Worm (Caenorhabditis elegans): ENCODE data around the gene ZK593.3.

ZK593.3 gene

ce11 chrIV:10915388-10915787 lies at the start of gene ZK593.3:
Gene ZK593.3, plus strand, starts transcription at chrIV:10915688.
- TF ChIP-seq ceh-13 (GFP tag; optimal IDR thresholded peaks at IDR 0.05) = no peak
- TF ChIP-seq ets-7 (tag; optimal IDR thresholded peaks at IDR 0.05) = no peak
- TF ChIP-seq hmbx-1 (tag; optimal IDR thresholded peaks at IDR 0.05) = no peak
- TF ChIP-seq hmg-4 (GFP tag; optimal IDR thresholded peaks at IDR 0.05) = no peak
- no peak for TF ChIP-seq F13C5.2 (tag; optimal IDR thresholded peaks at IDR 0.05)

ce11 chrIV:10867370-10868146 lies 47.9 kb upstream of the ZK593.3 start:
- TF ChIP-seq ets-7 (tag; optimal IDR thresholded peaks at IDR 0.05) (no peak), tbx-11 (GFP tag; IDR thresholded peaks at IDR 0.05) (no peak), hmbx-1 (tag; optimal IDR thresholded peaks at IDR 0.05) (no peak), hnd-1 (tag; optimal IDR thresholded peaks at IDR 0.05) (no peak), sea-1 (GFP tag; conservative IDR thresholded peaks at IDR 0.05) (no peak), scrt-1 (GFP tag; IDR thresholded peaks at IDR 0.05) (no peak), aly-1 (tag; optimal IDR thresholded peaks at IDR 0.05) (no peak)

ce11 chrIV:10868629-10869251 lies 46.7 kb upstream of the ZK593.3 start, which contains the start of gene F13E9.11:
Gene F13E9.11, minus strand, starts transcription at chrIV:10869135.
- TF ChIP-seq ceh-13 (GFP tag; optimal IDR thresholded peaks at IDR 0.05) = no peak
- TF ChIP-seq hmg-4 (GFP tag; optimal IDR thresholded peaks at IDR 0.05) = peak; percentile 10
- no peak for TF ChIP-seq F13C5.2 (tag; optimal IDR thresholded peaks at IDR 0.05)
- TF ChIP-seq ets-7 (tag; optimal IDR thresholded peaks at IDR 0.05) = peak; percentile 51
- TF ChIP-seq hnd-1 (tag; optimal IDR thresholded peaks at IDR 0.05) = no peak
- no peak for TF ChIP-seq aly-1 (tag; optimal IDR thresholded peaks at IDR 0.05)
- TF ChIP-seq tbx-11 (GFP tag; IDR thresholded peaks at IDR 0.05) = 0 out of 2 replicates have a peak, but pooled peaks have one; percentile 48
- TF ChIP-seq ceh-36 (tag; optimal IDR thresholded peaks at IDR 0.05) = no peak

- TF ChIP-seq flt-1 (GFP tag; IDR thresholded peaks at IDR 0.05) (0 out of 2 replicates have a peak, but pooled peaks have one; percentile 43), B0310.2 (tag; optimal IDR thresholded peaks at IDR 0.05) (no peak), aly-1 (tag; optimal IDR thresholded peaks at IDR 0.05) (no peak), hmg-4 (GFP tag; optimal IDR thresholded peaks at IDR 0.05) (peak; percentile 21)
These were observed 45.8 kb upstream of the ZK593.3 start for ce11 chrIV:10869642-10870041.

- TF ChIP-seq tbx-11 (GFP tag; IDR thresholded peaks at IDR 0.05) (no peak), ceh-36 (tag; optimal IDR thresholded peaks at IDR 0.05) (no peak), scrt-1 (GFP tag; IDR thresholded peaks at IDR 0.05) (no peak), pes-1 (GFP tag; IDR thresholded peaks at IDR 0.05) (no peak), ama-1 (optimal IDR thresholded peaks at IDR 0.05) (no peak), hnd-1 (tag; optimal IDR thresholded peaks at IDR 0.05) (no peak), hmbx-1 (tag; optimal IDR thresholded peaks at IDR 0.05) (no peak), ceh-13 (GFP tag; optimal IDR thresholded peaks at IDR 0.05) (no peak), tbx-37 (GFP tag; conservative IDR thresholded peaks at IDR 0.05) (no peak), tra-4 (tag; optimal IDR thresholded peaks at IDR 0.05) (no peak), B0310.2 (tag; optimal IDR thresholded peaks at IDR 0.05) (no peak), sea-1 (GFP tag; conservative IDR thresholded peaks at IDR 0.05) (no peak), aly-1 (tag; optimal IDR thresholded peaks at IDR 0.05) (no peak), flt-1 (GFP tag; IDR thresholded peaks at IDR 0.05) (no peak), hmg-4 (GFP tag; optimal IDR thresholded peaks at IDR 0.05) (no peak), ets-7 (tag; optimal IDR thresholded peaks at IDR 0.05) (no peak), F13C5.2 (tag; optimal IDR thresholded peaks at IDR 0.05) (no peak)
These were observed 45.3 kb upstream of the ZK593.3 start for ce11 chrIV:10870158-10870557.

ce11 chrIV:10874527-10874926 lies 41.0 kb upstream of the ZK593.3 start, which contains the start of gene F13E9.12:
Gene F13E9.12, minus strand, starts transcription at chrIV:10874627.
- TF ChIP-seq F13C5.2 (tag; optimal IDR thresholded peaks at IDR 0.05) (no peak), tbx-11 (GFP tag; IDR thresholded peaks at IDR 0.05) (no peak), pes-1 (GFP tag; IDR thresholded peaks at IDR 0.05) (no peak), B0310.2 (tag; optimal IDR thresholded peaks at IDR 0.05) (no peak), tra-4 (tag; optimal IDR thresholded peaks at IDR 0.05) (no peak), ceh-13 (GFP tag; optimal IDR thresholded peaks at IDR 0.05) (no peak), ama-1 (optimal IDR thresholded peaks at IDR 0.05) (no peak), hnd-1 (tag; optimal IDR thresholded peaks at IDR 0.05) (no peak), sea-1 (GFP tag; conservative IDR thresholded peaks at IDR 0.05) (no peak), ets-7 (tag; optimal IDR thresholded peaks at IDR 0.05) (no peak), scrt-1 (GFP tag; IDR thresholded peaks at IDR 0.05) (no peak), flt-1 (GFP tag; IDR thresholded peaks at IDR 0.05) (no peak), tbx-37 (GFP tag; conservative IDR thresholded peaks at IDR 0.05) (no peak), hmbx-1 (tag; optimal IDR thresholded peaks at IDR 0.05) (no peak), aly-1 (tag; optimal IDR thresholded peaks at IDR 0.05) (no peak)

- TF ChIP-seq aly-1 (tag; optimal IDR thresholded peaks at IDR 0.05) (no peak), ets-7 (tag; optimal IDR thresholded peaks at IDR 0.05) (no peak), ama-1 (optimal IDR thresholded peaks at IDR 0.05) (no peak), tbx-37 (GFP tag; conservative IDR thresholded peaks at IDR 0.05) (no peak), tbx-11 (GFP tag; IDR thresholded peaks at IDR 0.05) (no peak), hmbx-1 (tag; optimal IDR thresholded peaks at IDR 0.05) (no peak), B0310.2 (tag; optimal IDR thresholded peaks at IDR 0.05) (no peak), F13C5.2 (tag; optimal IDR thresholded peaks at IDR 0.05) (no peak), flt-1 (GFP tag; IDR thresholded peaks at IDR 0.05) (no peak), sea-1 (GFP tag; conservative IDR thresholded peaks at IDR 0.05) (no peak), tra-4 (tag; optimal IDR thresholded peaks at IDR 0.05) (no peak), pes-1 (GFP tag; IDR thresholded peaks at IDR 0.05) (no peak), scrt-1 (GFP tag; IDR thresholded peaks at IDR 0.05) (no peak), ceh-13 (GFP tag; optimal IDR thresholded peaks at IDR 0.05) (no peak), ceh-36 (tag; optimal IDR thresholded peaks at IDR 0.05) (no peak), hmg-4 (GFP tag; optimal IDR thresholded peaks at IDR 0.05) (no peak), hnd-1 (tag; optimal IDR thresholded peaks at IDR 0.05) (no peak)
These were observed 38.6 kb upstream of the ZK593.3 start, which contains the start of gene fipr-14 for ce11 chrIV:10876844-10877243. Gene fipr-14, plus strand, starts transcription at chrIV:10877144.
